Worm (Caenorhabditis elegans) whole organism, L4/young adult: ENCODE data around the gene srh-122.

Source experiments
- W03F9.2 ChIP-seq: fragments of 150-350 bp; optimal IDR thresholded peaks from 2 replicates; lab custom pipeline; 2014; ENCODE audit warnings: missing biosample characterization, missing genetic modification characterization
- dao-5 ChIP-seq: sonication (generic microtip); optimal IDR thresholded peaks from 2 replicates; lab custom pipeline; 2016; ENCODE audit warnings: missing genotype, missing genetic modification characterization, moderate library complexity, missing compliant biosample characterization
- him-1 ChIP-seq: sonication (generic microtip); optimal IDR thresholded peaks from 2 replicates; lab custom pipeline; 2016; ENCODE audit warnings: missing genotype, missing genetic modification reagents, missing genetic modification characterization, missing compliant biosample characterization

- TF ChIP-seq dao-5 (tag; lab: Kevin White, UChicago) (no peak), W03F9.2 (no peak), him-1 (tag; lab: Kevin White, UChicago) (no peak)
Observed at ce11 chrV:15367770-15368169, 10.0 kb downstream of the srh-122 start.
